Worm (Caenorhabditis elegans) whole organism, late embryonic: ENCODE data around the gene pals-32.

ENCODE experiments used
- C08G9.2 ChIP-seq: sonication (generic microtip); optimal IDR thresholded peaks from 2 replicates; lab custom pipeline; 2016; ENCODE audit warnings: mild to moderate bottlenecking, missing genetic modification characterization, moderate library complexity, missing compliant biosample characterization
- C38D4.7 ChIP-seq: fragments of 200-800 bp; sonication (Bioruptor generic); optimal IDR thresholded peaks from 2 replicates; lab custom pipeline; 2018; ENCODE audit warnings: mild to moderate bottlenecking, missing genetic modification characterization, moderate library complexity, missing compliant biosample characterization
- K02D7.2 ChIP-seq: sonication (generic microtip); optimal IDR thresholded peaks from 2 replicates; lab custom pipeline; 2017; ENCODE audit warnings: mild to moderate bottlenecking, missing genetic modification characterization, missing compliant biosample characterization
- T23F11.4 ChIP-seq: fragments of 200-800 bp; sonication (Bioruptor generic); optimal IDR thresholded peaks from 2 replicates; lab custom pipeline; 2018; ENCODE audit warnings: mild to moderate bottlenecking, missing genetic modification characterization, missing compliant biosample characterization
- Y22D7AL.16 ChIP-seq: sonication (generic microtip); optimal IDR thresholded peaks from 2 replicates; lab custom pipeline; 2016; ENCODE audit warnings: missing genetic modification characterization, missing compliant biosample characterization
- ahr-1 ChIP-seq: sonication (generic microtip); optimal IDR thresholded peaks from 2 replicates; lab custom pipeline; 2016; ENCODE audit warnings: missing genetic modification characterization, missing compliant biosample characterization
- ama-1 ChIP-seq: fragments of 150-350 bp; optimal IDR thresholded peaks from 2 replicates; lab custom pipeline; 2014
- ceh-14 ChIP-seq: sonication (generic microtip); optimal IDR thresholded peaks from 2 replicates; lab custom pipeline; 2016; ENCODE audit warnings: missing genotype, missing genetic modification characterization, missing compliant biosample characterization
- ceh-18 ChIP-seq: sonication (generic microtip); optimal IDR thresholded peaks from 2 replicates; lab custom pipeline; 2016; ENCODE audit warnings: missing genetic modification characterization, missing compliant biosample characterization
- ceh-2 ChIP-seq: sonication (generic microtip); optimal IDR thresholded peaks from 2 replicates; lab custom pipeline; 2016; ENCODE audit warnings: missing genotype, missing genetic modification characterization, missing compliant biosample characterization
- ceh-24 ChIP-seq: sonication (generic microtip); optimal IDR thresholded peaks from 2 replicates; lab custom pipeline; 2016; ENCODE audit warnings: mild to moderate bottlenecking, missing genetic modification characterization, missing compliant biosample characterization
- ceh-31 ChIP-seq: sonication (generic microtip); optimal IDR thresholded peaks from 2 replicates; lab custom pipeline; 2016; ENCODE audit warnings: missing genetic modification characterization, missing compliant biosample characterization
- ceh-45 ChIP-seq: fragments of 200-800 bp; sonication (Bioruptor generic); IDR thresholded peaks from 2 replicates; pipeline ENCODE4 v1.3.6; 2022; ENCODE audit warnings: missing genetic modification reagents, missing genetic modification characterization, missing compliant biosample characterization
- ceh-9 ChIP-seq: sonication (generic microtip); optimal IDR thresholded peaks from 2 replicates; lab custom pipeline; 2016; ENCODE audit warnings: mild to moderate bottlenecking, missing genetic modification characterization, inconsistent platforms, missing compliant biosample characterization
- elt-2 ChIP-seq: sonication (generic microtip); optimal IDR thresholded peaks from 2 replicates; lab custom pipeline; 2016; ENCODE audit warnings: missing genetic modification reagents, missing genetic modification characterization, missing compliant biosample characterization
- elt-4 ChIP-seq: sonication (generic microtip); optimal IDR thresholded peaks from 2 replicates; lab custom pipeline; 2016; ENCODE audit warnings: missing genetic modification characterization, missing compliant biosample characterization
- eyg-1 ChIP-seq: sonication (generic microtip); optimal IDR thresholded peaks from 2 replicates; lab custom pipeline; 2016; ENCODE audit warnings: missing genotype, missing genetic modification characterization, missing compliant biosample characterization
- gmeb-2 ChIP-seq: sonication (generic microtip); optimal IDR thresholded peaks from 2 replicates; lab custom pipeline; 2016; ENCODE audit warnings: missing genetic modification characterization, inconsistent platforms, missing compliant biosample characterization
- hlh-30 ChIP-seq: sonication (generic microtip); optimal IDR thresholded peaks from 2 replicates; lab custom pipeline; 2017; ENCODE audit warnings: antibody characterized with exemption, missing genetic modification characterization, missing compliant biosample characterization; ENCODE audit not compliant: insufficient read depth
- hlh-8 ChIP-seq: sonication (generic microtip); optimal IDR thresholded peaks from 2 replicates; lab custom pipeline; 2016; ENCODE audit warnings: missing genotype, missing genetic modification characterization, missing compliant biosample characterization
- lin-11 ChIP-seq: fragments of 200-800 bp; sonication (Bioruptor generic); optimal IDR thresholded peaks from 2 replicates; lab custom pipeline; 2018; ENCODE audit warnings: mild to moderate bottlenecking, missing genetic modification characterization, missing compliant biosample characterization
- madf-2 ChIP-seq: sonication (generic microtip); optimal IDR thresholded peaks from 2 replicates; lab custom pipeline; 2017; ENCODE audit warnings: missing genetic modification characterization, missing compliant biosample characterization
- nfya-1 ChIP-seq: sonication (generic microtip); optimal IDR thresholded peaks from 2 replicates; lab custom pipeline; 2017; ENCODE audit warnings: missing genetic modification characterization, mild to moderate bottlenecking, missing compliant biosample characterization, antibody characterized with exemption, moderate library complexity
- nhr-11 ChIP-seq: fragments of 150-350 bp; optimal IDR thresholded peaks from 2 replicates; lab custom pipeline; 2014; ENCODE audit warnings: missing biosample characterization, missing genetic modification characterization
- nhr-232 ChIP-seq: sonication (generic microtip); optimal IDR thresholded peaks from 2 replicates; lab custom pipeline; 2016; ENCODE audit warnings: missing genetic modification characterization, missing compliant biosample characterization
- npax-4 ChIP-seq: sonication (generic microtip); optimal IDR thresholded peaks from 2 replicates; lab custom pipeline; 2016; ENCODE audit warnings: missing genetic modification characterization, missing compliant biosample characterization
- pag-3 ChIP-seq: sonication (generic microtip); optimal IDR thresholded peaks from 2 replicates; lab custom pipeline; 2016; ENCODE audit warnings: missing compliant biosample characterization, missing genetic modification characterization, borderline replicate concordance
- pax-1 ChIP-seq: fragments of 150-350 bp; optimal IDR thresholded peaks from 2 replicates; lab custom pipeline; 2014; ENCODE audit warnings: missing biosample characterization, missing genetic modification characterization
- pha-4 ChIP-seq: fragments of 150-350 bp; optimal IDR thresholded peaks from 2 replicates; lab custom pipeline; 2018; ENCODE audit warnings: missing biosample characterization, missing genetic modification reagents, missing genetic modification characterization
- pqm-1 ChIP-seq: sonication (generic microtip); optimal IDR thresholded peaks from 2 replicates; lab custom pipeline; 2016; ENCODE audit warnings: missing genetic modification characterization, missing compliant biosample characterization
- pros-1 ChIP-seq: fragments of 150-350 bp; optimal IDR thresholded peaks from 2 replicates; lab custom pipeline; 2014; ENCODE audit warnings: missing biosample characterization, missing genetic modification reagents, missing genetic modification characterization
- sox-2 ChIP-seq: fragments of 200-800 bp; sonication (Bioruptor generic); IDR thresholded peaks from 2 replicates; pipeline ENCODE4 v1.3.6; 2022; ENCODE audit warnings: missing genetic modification reagents, missing genetic modification characterization, missing compliant biosample characterization
- sox-4 ChIP-seq: sonication (generic microtip); optimal IDR thresholded peaks from 2 replicates; lab custom pipeline; 2017; ENCODE audit warnings: mild to moderate bottlenecking, missing genetic modification characterization, inconsistent platforms, missing compliant biosample characterization
- syd-9 ChIP-seq: sonication (generic microtip); optimal IDR thresholded peaks from 2 replicates; lab custom pipeline; 2016; ENCODE audit warnings: mild to moderate bottlenecking, missing genetic modification characterization, moderate library complexity, missing compliant biosample characterization
- tbx-2 ChIP-seq: sonication (generic microtip); optimal IDR thresholded peaks from 2 replicates; lab custom pipeline; 2016; ENCODE audit warnings: missing genetic modification characterization, missing compliant biosample characterization
- unc-86 ChIP-seq: sonication (generic microtip); optimal IDR thresholded peaks from 2 replicates; lab custom pipeline; 2016; ENCODE audit warnings: missing genetic modification characterization, missing compliant biosample characterization
- zip-5 ChIP-seq: sonication (generic microtip); optimal IDR thresholded peaks from 2 replicates; lab custom pipeline; 2016; ENCODE audit warnings: missing genetic modification characterization, missing compliant biosample characterization

Gene pals-32

ce11 chrV:2876188-2876831, 20.1 kb upstream of the pals-32 start:
- no peak for TF ChIP-seq nfya-1 (tag; lab: Kevin White, UChicago)
- TF ChIP-seq nhr-11: no peak
- TF ChIP-seq ceh-2 (tag; lab: Kevin White, UChicago): no peak
- no peak for TF ChIP-seq lin-11 (tag; lab: Kevin White, UChicago)
- no peak for TF ChIP-seq pha-4 (tag; lab: Kevin White, UChicago)
- no peak for TF ChIP-seq C38D4.7 (GFP tag; lab: Kevin White, UChicago)
- TF ChIP-seq ceh-18 (tag; lab: Kevin White, UChicago): no peak

DNA sequence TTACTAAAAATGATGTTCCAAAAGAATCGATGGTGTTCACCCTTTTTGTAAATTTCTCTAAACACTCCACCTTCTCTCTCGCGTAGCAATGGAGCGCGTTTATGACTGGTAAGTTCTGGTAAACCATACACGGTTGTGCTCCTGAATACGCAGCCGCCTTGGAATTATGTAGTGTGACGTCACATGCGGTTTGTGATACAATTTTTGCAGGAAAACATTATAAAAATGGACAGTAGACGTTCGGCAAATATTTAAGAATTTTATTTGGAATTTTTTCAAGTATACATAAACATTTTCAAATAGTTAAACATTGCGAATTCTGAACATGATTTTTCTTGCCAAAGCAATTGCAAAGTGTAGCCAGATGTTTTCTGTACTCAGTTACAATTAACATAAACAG, 18.9 kb upstream of the pals-32 start, which contains the start of gene F37B4.10:
TSS of gene F37B4.10 (minus strand) at position 101 of the 400 bp plus-strand sequence.
- TF ChIP-seq ama-1 (lab: Kevin White, UChicago) (no peak), zip-5 (tag; lab: Kevin White, UChicago) (no peak), ahr-1 (tag; lab: Kevin White, UChicago) (no peak), nfya-1 (tag; lab: Kevin White, UChicago) (no peak), pag-3 (tag; lab: Kevin White, UChicago) (no peak), syd-9 (tag; lab: Kevin White, UChicago) (no peak), madf-2 (tag; lab: Kevin White, UChicago) (no peak), K02D7.2 (tag; lab: Kevin White, UChicago) (no peak), Y22D7AL.16 (tag; lab: Kevin White, UChicago) (no peak)

- TF ChIP-seq ceh-31 (tag; lab: Kevin White, UChicago) (no peak), pqm-1 (tag; lab: Kevin White, UChicago) (no peak), eyg-1 (tag; lab: Kevin White, UChicago) (no peak), npax-4 (tag; lab: Kevin White, UChicago) (no peak), elt-2 (tag; lab: Kevin White, UChicago) (no peak), sox-4 (no peak), elt-4 (tag; lab: Kevin White, UChicago) (no peak), ceh-24 (tag; lab: Kevin White, UChicago) (no peak), pax-1 (no peak), hlh-8 (no peak), zip-5 (tag; lab: Kevin White, UChicago) (no peak), C08G9.2 (tag; lab: Kevin White, UChicago) (no peak), Y22D7AL.16 (tag; lab: Kevin White, UChicago) (no peak), lin-11 (tag; lab: Kevin White, UChicago) (no peak), T23F11.4 (GFP tag; lab: Kevin White, UChicago) (no peak), nhr-232 (tag; lab: Kevin White, UChicago) (no peak)
- TF ChIP-seq, all 69 proteins: peak for 0
These were observed 16.6 kb upstream of the pals-32 start, which contains the start of gene str-39 for ce11 chrV:2879801-2880200. Gene str-39 (minus strand): TSS chrV:2879901.

DNA sequence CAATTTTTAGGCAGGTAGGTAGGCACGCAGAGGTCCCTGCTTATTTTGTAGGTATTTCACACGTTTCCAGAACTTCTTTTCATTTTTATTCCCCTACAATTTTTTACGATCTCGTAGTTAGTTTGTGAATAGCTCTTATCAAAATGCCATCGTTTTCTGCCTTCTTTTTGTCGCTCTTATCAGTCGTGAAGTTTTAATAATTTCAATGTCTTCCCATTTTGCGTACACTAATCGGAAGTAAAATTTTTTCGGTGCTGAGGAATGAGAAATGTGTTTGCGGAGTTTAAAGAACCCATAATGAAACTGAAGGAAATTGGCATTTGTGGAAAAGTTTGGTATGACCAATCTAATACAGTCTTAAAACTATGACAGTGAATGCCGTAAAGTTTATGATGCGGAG, 16.1 kb upstream of the pals-32 start:
- TF ChIP-seq elt-2 (tag; lab: Kevin White, UChicago) (peak; percentile 26), syd-9 (tag; lab: Kevin White, UChicago) (no peak), hlh-30 (tag; lab: Kevin White, UChicago) (no peak), nhr-232 (tag; lab: Kevin White, UChicago) (no peak)

DNA sequence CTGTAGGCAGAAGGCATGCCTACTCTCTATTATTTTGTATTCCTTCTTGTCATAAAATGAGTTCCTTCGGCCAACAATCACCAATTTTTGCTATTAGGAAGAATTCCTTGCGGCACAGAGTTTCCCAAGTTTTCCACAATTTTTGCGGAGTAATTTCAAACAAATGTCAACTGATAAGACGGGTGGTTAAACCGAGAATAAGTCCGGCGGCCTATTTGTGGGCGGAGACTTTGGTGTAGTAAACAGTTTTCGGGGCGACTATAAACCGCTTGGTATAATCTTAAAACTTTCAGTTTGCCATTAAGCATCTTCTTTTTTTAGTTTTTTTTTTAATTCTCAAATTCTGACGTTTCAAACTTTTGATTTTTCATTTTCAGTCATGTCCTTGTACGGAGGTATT, 15.4 kb upstream of the pals-32 start, which contains the start of gene ifc-1:
TSS of gene ifc-1 (plus strand) at position 378 of the 400 bp plus-strand sequence.
- TF ChIP-seq ceh-14 (tag; lab: Kevin White, UChicago): no peak
- TF ChIP-seq sox-2: no peak

DNA sequence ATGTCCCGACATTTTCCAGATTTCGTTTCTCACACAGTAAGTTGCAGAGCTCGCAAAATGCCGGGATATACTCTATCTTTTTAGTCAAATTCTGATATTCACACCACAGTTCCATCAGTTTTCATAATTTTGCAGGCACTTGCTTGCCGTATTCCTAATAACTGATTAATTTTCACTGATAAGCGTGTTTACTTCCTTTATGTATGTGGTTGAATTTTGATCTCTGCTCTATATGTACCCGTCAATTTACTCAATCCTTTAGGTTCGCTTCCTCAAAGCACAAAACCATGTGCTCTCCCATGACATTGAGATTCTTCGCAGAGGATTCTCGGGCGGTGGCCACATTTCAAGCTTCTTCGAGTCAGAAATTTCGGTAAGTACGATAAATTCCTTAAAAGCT, 14.8 kb upstream of the pals-32 start:
- TF ChIP-seq eyg-1 (tag; lab: Kevin White, UChicago) (no peak), pqm-1 (tag; lab: Kevin White, UChicago) (no peak), ceh-45 (GFP tag; lab: Robert Waterston, UW) (no peak), pax-1 (no peak), pag-3 (tag; lab: Kevin White, UChicago) (no peak), nhr-11 (no peak), pros-1 (tag; lab: Kevin White, UChicago) (no peak), elt-2 (tag; lab: Kevin White, UChicago) (no peak), tbx-2 (no peak), gmeb-2 (tag; lab: Kevin White, UChicago) (no peak), unc-86 (tag; lab: Kevin White, UChicago) (no peak), ceh-9 (no peak)
